Fruit fly (Drosophila melanogaster): ENCODE data around the gene Iru.

The Iru gene

DNA sequence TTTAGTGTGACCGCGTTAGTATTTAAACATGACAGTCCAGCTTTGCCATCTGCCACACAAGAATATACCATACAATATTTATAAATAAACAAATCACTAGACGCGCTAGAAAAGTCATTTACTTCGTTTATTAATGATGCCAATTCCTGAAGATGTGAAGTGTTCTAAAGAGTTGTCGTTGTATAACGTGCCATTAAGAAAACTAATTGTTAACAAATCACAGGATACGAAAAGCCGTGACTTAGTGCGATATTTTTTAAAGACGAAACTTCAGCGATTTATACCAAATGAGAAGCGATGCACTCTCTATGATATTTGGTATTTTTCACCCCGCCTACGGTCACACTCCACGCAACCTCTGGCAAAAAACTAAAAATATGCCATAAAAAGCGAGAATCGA, 33.2 kb downstream of the Iru start, which contains the start of gene neur (continued):
- no peak for TF ChIP-seq Ets96B (tag; optimal IDR thresholded peaks at IDR 0.05)
- peak; percentile 80 for TF ChIP-seq Eip78C (GFP tag)
- TF ChIP-seq svp (GFP tag), result peak; percentile 85
- no peak for TF ChIP-seq CG15336 (GFP tag; IDR thresholded peaks at IDR 0.05)
- peak; percentile 18 for TF ChIP-seq Sox14 (GFP tag; optimal IDR thresholded peaks at IDR 0.05)
- TF ChIP-seq fkh (GFP tag; optimal IDR thresholded peaks at IDR 0.05), result peak; percentile 64
- TF ChIP-seq cyc (GFP tag; optimal IDR thresholded peaks at IDR 0.05), result peak; percentile 26
- TF ChIP-seq Met (GFP tag; optimal IDR thresholded peaks at IDR 0.05), result no peak
- no peak for TF ChIP-seq Blimp-1 (GFP tag; optimal IDR thresholded peaks at IDR 0.05)
- TF ChIP-seq CG3032 (tag; optimal IDR thresholded peaks at IDR 0.05), result peak; percentile 14
- no peak for TF ChIP-seq dsx (GFP tag; optimal IDR thresholded peaks at IDR 0.05; ENCODE audit: poor library complexity, severe bottlenecking)
- TF ChIP-seq Sox102F (GFP tag; optimal IDR thresholded peaks at IDR 0.05), result no peak
- no peak for TF ChIP-seq CG11762 (GFP tag; optimal IDR thresholded peaks at IDR 0.05; ENCODE audit: insufficient read depth)
- TF ChIP-seq CG32006 (GFP tag; optimal IDR thresholded peaks at IDR 0.05), result no peak
- no peak for TF ChIP-seq CG8119 (GFP tag; IDR thresholded peaks at IDR 0.05)
- TF ChIP-seq topi (GFP tag; optimal IDR thresholded peaks at IDR 0.05), result peak; percentile 39
- TF ChIP-seq Eip75B (GFP tag; optimal IDR thresholded peaks at IDR 0.05), result peak; percentile 16
- TF ChIP-seq net (GFP tag; optimal IDR thresholded peaks at IDR 0.05), result no peak
- TF ChIP-seq CG34406 (GFP tag; optimal IDR thresholded peaks at IDR 0.05), result no peak
- TF ChIP-seq CG1621 (tag; optimal IDR thresholded peaks at IDR 0.05), result no peak
- TF ChIP-seq fd85E (GFP tag; optimal IDR thresholded peaks at IDR 0.05), result no peak
- no peak for TF ChIP-seq Ets21C (GFP tag; optimal IDR thresholded peaks at IDR 0.05)
- peak; percentile 28 for TF ChIP-seq vri (GFP tag; optimal IDR thresholded peaks at IDR 0.05)
- no peak for TF ChIP-seq CG8632 (GFP tag; optimal IDR thresholded peaks at IDR 0.05)
- TF ChIP-seq CG10669 (GFP tag; optimal IDR thresholded peaks at IDR 0.05), result no peak

DNA sequence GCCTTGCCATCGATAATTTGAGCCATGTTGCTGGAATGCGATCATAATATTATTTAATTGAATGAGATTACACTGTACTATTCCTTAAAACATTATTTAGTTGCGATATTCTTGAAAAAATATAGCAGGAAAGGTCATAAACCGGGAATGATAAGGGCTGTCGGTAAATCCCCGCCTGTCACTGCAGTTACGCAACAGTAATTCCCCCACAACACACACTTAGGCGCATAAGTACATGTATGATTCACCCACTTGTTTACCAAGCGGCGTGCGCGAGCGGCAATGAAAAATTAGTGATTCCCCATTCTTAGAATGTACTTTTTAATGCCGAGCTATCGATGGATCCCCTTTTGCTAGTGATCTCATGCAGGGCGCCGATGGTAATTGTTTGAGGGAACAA, 37.4 kb downstream of the Iru start:
- no peak for TF ChIP-seq Sox102F (GFP tag; optimal IDR thresholded peaks at IDR 0.05)
- no peak for TF ChIP-seq CG6792 (GFP tag; optimal IDR thresholded peaks at IDR 0.05)
- peak; percentile 99 for TF ChIP-seq vri (GFP tag; optimal IDR thresholded peaks at IDR 0.05)
- no peak for TF ChIP-seq Hr39 (GFP tag; optimal IDR thresholded peaks at IDR 0.05)
- TF ChIP-seq acj6 (GFP tag; optimal IDR thresholded peaks at IDR 0.05), result no peak
- peak; percentile 1 for TF ChIP-seq fkh (GFP tag; optimal IDR thresholded peaks at IDR 0.05)
- no peak for TF ChIP-seq CG11294 (GFP tag; IDR thresholded peaks at IDR 0.05)
- TF ChIP-seq topi (GFP tag; optimal IDR thresholded peaks at IDR 0.05), result no peak
- TF ChIP-seq svp (GFP tag), result peak; percentile 91
- TF ChIP-seq CG1621 (tag; optimal IDR thresholded peaks at IDR 0.05), result no peak
- TF ChIP-seq Eip78C (GFP tag), result no peak
- TF ChIP-seq pdm3 (GFP tag; optimal IDR thresholded peaks at IDR 0.05), result no peak

DNA sequence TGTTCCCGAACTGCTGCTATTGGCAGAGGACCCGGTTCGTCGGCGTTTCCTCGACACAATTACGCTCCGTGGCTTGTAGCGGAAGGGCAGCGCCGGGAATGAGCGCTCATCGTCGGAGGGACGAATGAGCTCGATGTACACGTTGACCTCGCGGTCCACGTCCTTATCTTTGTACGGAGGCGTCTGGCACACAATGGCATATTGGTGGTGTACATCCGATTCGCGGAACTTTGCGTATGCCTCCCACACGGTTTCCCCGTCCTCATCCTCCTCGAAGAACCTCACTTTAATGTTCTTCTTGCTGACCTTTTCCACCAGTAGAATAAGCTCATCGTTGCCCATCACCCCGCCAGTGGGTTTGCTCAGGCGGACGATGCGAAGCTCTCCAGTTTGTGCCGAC, 39.5 kb downstream of the Iru start:
- TF ChIP-seq svp (GFP tag) (peak; percentile 91), CG15336 (GFP tag; IDR thresholded peaks at IDR 0.05) (no peak)

DNA sequence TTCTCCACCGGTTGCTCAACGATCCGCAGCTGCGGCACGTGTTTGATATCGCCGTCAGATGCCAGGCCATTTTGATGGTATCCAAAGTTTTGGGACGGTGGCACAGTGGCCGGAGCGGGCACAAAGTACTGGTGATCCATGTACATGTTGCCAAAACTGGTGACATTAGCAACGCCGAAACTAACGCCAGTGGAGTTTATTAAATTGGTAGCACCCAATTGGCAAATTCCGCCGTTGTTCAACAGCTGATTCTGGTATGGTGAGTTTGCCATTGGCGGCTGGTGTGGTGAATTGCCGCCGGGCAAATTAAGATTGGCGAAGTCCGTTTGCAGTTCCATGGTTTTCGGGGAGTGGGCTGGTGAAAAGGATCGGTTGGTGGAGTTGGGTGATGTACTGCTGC, 40.7 kb downstream of the Iru start:
- TF ChIP-seq Eip78C (GFP tag), result peak; percentile 72
- no peak for TF ChIP-seq esn (GFP tag; optimal IDR thresholded peaks at IDR 0.05)

DNA sequence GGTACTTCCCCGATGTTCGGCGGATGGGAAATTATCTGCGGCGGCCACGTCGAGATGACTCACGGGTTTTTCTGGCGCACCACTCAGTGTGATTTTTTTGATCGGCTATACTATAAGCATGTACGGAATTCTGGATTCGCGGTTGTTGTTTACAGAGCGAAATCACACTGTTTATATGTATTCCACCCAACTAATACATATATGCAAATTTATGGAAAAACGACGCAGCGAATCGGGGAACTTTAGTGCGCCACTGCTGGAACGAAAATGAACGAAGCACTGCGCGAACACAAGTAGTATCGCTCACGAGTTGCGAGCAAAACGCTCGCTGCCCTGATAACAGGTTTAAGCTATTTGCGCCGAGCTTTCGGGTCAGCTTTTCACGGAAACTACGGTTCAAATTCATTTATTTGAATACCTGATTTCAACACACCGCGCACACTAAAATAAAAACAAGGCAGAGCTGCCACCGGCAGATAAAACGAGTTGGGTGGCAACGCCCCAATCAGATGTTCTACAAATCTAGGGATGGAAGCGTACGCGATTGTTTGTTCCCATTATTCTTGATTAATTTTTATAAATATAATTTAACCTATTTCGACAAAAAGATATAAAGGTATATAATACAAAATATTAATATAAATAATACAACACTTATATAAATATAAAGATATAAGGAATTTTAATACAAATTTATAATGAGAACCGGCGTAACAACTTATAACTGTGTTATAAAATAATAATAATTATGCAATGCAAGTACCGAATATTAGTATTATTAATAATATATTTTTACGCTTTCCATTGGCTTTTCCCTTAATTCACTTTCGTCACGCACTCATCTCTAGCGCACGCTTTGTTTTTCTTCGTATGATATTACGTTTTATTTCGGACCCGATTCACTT, 41.6 kb downstream of the Iru start, which contains the start of gene Rel:
Rel (minus strand) TSS at position 417 of the 905 bp plus-strand sequence.
- TF ChIP-seq CG3032 (tag; optimal IDR thresholded peaks at IDR 0.05), result peak; percentile 81
- TF ChIP-seq pdm3 (GFP tag; optimal IDR thresholded peaks at IDR 0.05), result peak; percentile 21
- TF ChIP-seq Sox15 (GFP tag; optimal IDR thresholded peaks at IDR 0.05), result no peak
- peak; percentile 56 for TF ChIP-seq esn (GFP tag; optimal IDR thresholded peaks at IDR 0.05)
- peak; percentile 67 for TF ChIP-seq CG1621 (tag; optimal IDR thresholded peaks at IDR 0.05)
- TF ChIP-seq CG8319 (GFP tag; optimal IDR thresholded peaks at IDR 0.05), result no peak
- TF ChIP-seq cyc (GFP tag; optimal IDR thresholded peaks at IDR 0.05), result peak; percentile 30
- TF ChIP-seq ss (GFP tag; optimal IDR thresholded peaks at IDR 0.05), result peak; percentile 17 to 21
- TF ChIP-seq Lpt (GFP tag; optimal IDR thresholded peaks at IDR 0.05), result no peak
- TF ChIP-seq CG16779 (tag; optimal IDR thresholded peaks at IDR 0.05), result peak; percentile 67
- TF ChIP-seq Sox102F (GFP tag; optimal IDR thresholded peaks at IDR 0.05), result peak; percentile 20
- TF ChIP-seq Eip78C (GFP tag), result peak; percentile 76
- no peak for TF ChIP-seq CG11902 (GFP tag; optimal IDR thresholded peaks at IDR 0.05)
- peak; percentile 18 for TF ChIP-seq CG6808 (GFP tag; optimal IDR thresholded peaks at IDR 0.05)
- peak; percentile 72 for TF ChIP-seq CG32006 (GFP tag; optimal IDR thresholded peaks at IDR 0.05)
- TF ChIP-seq CG11294 (GFP tag; IDR thresholded peaks at IDR 0.05), result no peak
- TF ChIP-seq CG4318 (GFP tag; optimal IDR thresholded peaks at IDR 0.05), result no peak
- TF ChIP-seq svp (GFP tag), result peak; percentile 90
- TF ChIP-seq Hr38 (GFP tag; optimal IDR thresholded peaks at IDR 0.05), result no peak
- peak; percentile 72 for TF ChIP-seq CG34406 (GFP tag; optimal IDR thresholded peaks at IDR 0.05)
- TF ChIP-seq Hr4 (GFP tag; optimal IDR thresholded peaks at IDR 0.05), result peak; percentile 40
- no peak for TF ChIP-seq CG10669 (GFP tag; optimal IDR thresholded peaks at IDR 0.05)
